Fruit fly (Drosophila melanogaster): Measurements from ENCODE around the gene Papst2.

Gene Papst2

dm6 chr3L:17009715-17010491 lies 32.7 kb upstream of the Papst2 start:
- TF ChIP-seq noc (tag; optimal IDR thresholded peaks at IDR 0.05), result peak; percentile 91

- no peak for TF ChIP-seq noc (tag; optimal IDR thresholded peaks at IDR 0.05)
Measured at dm6 chr3L:17010492-17011303, 31.9 kb upstream of the Papst2 start.

- no peak for TF ChIP-seq noc (tag; optimal IDR thresholded peaks at IDR 0.05)
Measured at dm6 chr3L:17011351-17012016, 31.1 kb upstream of the Papst2 start.

- peak; percentile 60 for TF ChIP-seq noc (tag; optimal IDR thresholded peaks at IDR 0.05)
Measured at dm6 chr3L:17012017-17012719, 30.4 kb upstream of the Papst2 start, which contains the start of gene CG3764. Gene CG3764, minus strand, starts transcription at chr3L:17012565.

dm6 chr3L:17015663-17016575 lies 26.7 kb upstream of the Papst2 start, which contains the start of the genes CG6664 and CG7728:
Gene CG6664, minus strand, starts transcription at chr3L:17016180.
Gene CG7728, plus strand, starts transcription at chr3L:17016536.
- TF ChIP-seq noc (tag; optimal IDR thresholded peaks at IDR 0.05), result no peak

dm6 chr3L:17016576-17016917 lies 26.1 kb upstream of the Papst2 start:
- TF ChIP-seq noc (tag; optimal IDR thresholded peaks at IDR 0.05), result no peak

dm6 chr3L:17022756-17023155 lies 19.8 kb upstream of the Papst2 start, which contains the start of gene CG6652:
Gene CG6652, minus strand, starts transcription at chr3L:17022856.
- TF ChIP-seq noc (tag; optimal IDR thresholded peaks at IDR 0.05), result no peak

dm6 chr3L:17023641-17024040 lies 19.0 kb upstream of the Papst2 start, which contains the start of gene a10:
Gene a10, minus strand, starts transcription at chr3L:17023741.
- no peak for TF ChIP-seq noc (tag; optimal IDR thresholded peaks at IDR 0.05)

- TF ChIP-seq noc (tag; optimal IDR thresholded peaks at IDR 0.05), result no peak
Measured at dm6 chr3L:17024095-17024639, 18.4 kb upstream of the Papst2 start, which contains the start of gene Fit2. Gene Fit2, plus strand, starts transcription at chr3L:17024328.

dm6 chr3L:17027310-17027709 lies 15.3 kb upstream of the Papst2 start, which contains the start of gene CG7730:
Gene CG7730, plus strand, starts transcription at chr3L:17027515.
- TF ChIP-seq noc (tag; optimal IDR thresholded peaks at IDR 0.05), result no peak

- TF ChIP-seq noc (tag; optimal IDR thresholded peaks at IDR 0.05), result no peak
Measured at dm6 chr3L:17031971-17032370, 10.6 kb upstream of the Papst2 start, which contains the start of gene Ilp8. Gene Ilp8, minus strand, starts transcription at chr3L:17032080.

dm6 chr3L:17033309-17033708 lies 9.3 kb upstream of the Papst2 start:
- no peak for TF ChIP-seq noc (tag; optimal IDR thresholded peaks at IDR 0.05)

dm6 chr3L:17035492-17035891 lies 7.1 kb upstream of the Papst2 start, which contains the start of gene beg:
Gene beg, plus strand, starts transcription at chr3L:17035668.
- TF ChIP-seq noc (tag; optimal IDR thresholded peaks at IDR 0.05), result no peak

dm6 chr3L:17044799-17045198 lies 2.2 kb downstream of the Papst2 start, which contains the start of gene Pop5:
Gene Pop5, minus strand, starts transcription at chr3L:17045038.
- no peak for TF ChIP-seq noc (tag; optimal IDR thresholded peaks at IDR 0.05)
